Worm (Caenorhabditis elegans) whole organism, young adult: ENCODE measurements around the gene stg-1.

ENCODE experiments used
- B0019.2 ChIP-seq: fragments of 200-800 bp; sonication (Bioruptor generic); conservative IDR thresholded peaks from 2 replicates; pipeline ENCODE4 v1.3.6; 2022; ENCODE audit warnings: missing genetic modification reagents, missing genetic modification characterization, missing compliant biosample characterization
- B0035.1 ChIP-seq: sonication (generic microtip); optimal IDR thresholded peaks from 2 replicates; lab custom pipeline; 2016; ENCODE audit warnings: missing genetic modification characterization, mild to moderate bottlenecking, missing compliant biosample characterization, missing genotype, missing genetic modification reagents
- B0336.3 ChIP-seq: fragments of 200-800 bp; sonication (Bioruptor generic); IDR thresholded peaks from 2 replicates; pipeline ENCODE4 v1.3.6; 2022; ENCODE audit warnings: missing genetic modification characterization, missing compliant biosample characterization
- F10E7.11 ChIP-seq: sonication (generic microtip); optimal IDR thresholded peaks from 2 replicates; lab custom pipeline; 2017; ENCODE audit warnings: mild to moderate bottlenecking, missing genetic modification characterization, moderate library complexity, missing compliant biosample characterization
- F23B12.7 ChIP-seq: sonication (generic microtip); optimal IDR thresholded peaks from 2 replicates; lab custom pipeline; 2017; ENCODE audit warnings: missing genetic modification characterization, mild to moderate bottlenecking, missing compliant biosample characterization, antibody characterized with exemption, moderate library complexity; ENCODE audit not compliant: insufficient read depth
- F49E8.2 ChIP-seq: sonication (generic microtip); optimal IDR thresholded peaks from 3 replicates; lab custom pipeline; 2017; ENCODE audit warnings: missing genetic modification characterization, mild to moderate bottlenecking, missing compliant biosample characterization, antibody characterized with exemption, moderate library complexity; ENCODE audit not compliant: insufficient read depth
- F55B11.4 ChIP-seq: sonication (generic microtip); optimal IDR thresholded peaks from 2 replicates; lab custom pipeline; 2016; ENCODE audit warnings: missing compliant biosample characterization, missing genetic modification characterization, borderline replicate concordance; ENCODE audit not compliant: insufficient read depth
- F57A8.1 ChIP-seq: fragments of 200-800 bp; sonication (Bioruptor generic); optimal IDR thresholded peaks from 2 replicates; lab custom pipeline; 2018; ENCODE audit warnings: mild to moderate bottlenecking, missing genetic modification characterization, moderate library complexity, missing compliant biosample characterization
- F57C9.4 ChIP-seq: sonication (generic microtip); optimal IDR thresholded peaks from 2 replicates; lab custom pipeline; 2017; ENCODE audit warnings: mild to moderate bottlenecking, missing genetic modification characterization, missing compliant biosample characterization
- K12H6.12 ChIP-seq: fragments of 200-800 bp; sonication (Bioruptor generic); optimal IDR thresholded peaks from 2 replicates; lab custom pipeline; 2018; ENCODE audit warnings: mild to moderate bottlenecking, missing genetic modification characterization, missing compliant biosample characterization
- Y53F4B.3 ChIP-seq: fragments of 200-800 bp; sonication (Bioruptor generic); IDR thresholded peaks from 2 replicates; pipeline ENCODE4 v1.3.6; 2022; ENCODE audit warnings: missing genetic modification reagents, missing genetic modification characterization, missing compliant biosample characterization
- Y79H2A.3 ChIP-seq: fragments of 200-800 bp; sonication (Bioruptor generic); conservative IDR thresholded peaks from 2 replicates; pipeline ENCODE4 v1.3.6; 2022; ENCODE audit warnings: missing genetic modification reagents, missing genetic modification characterization, missing compliant biosample characterization
- atf-7 ChIP-seq: sonication (generic microtip); optimal IDR thresholded peaks from 2 replicates; lab custom pipeline; 2017; ENCODE audit warnings: mild to moderate bottlenecking, missing genetic modification characterization, missing compliant biosample characterization
- athp-1 ChIP-seq: sonication (generic microtip); optimal IDR thresholded peaks from 2 replicates; lab custom pipeline; 2017; ENCODE audit warnings: mild to moderate bottlenecking, missing genetic modification characterization, missing compliant biosample characterization
- attf-5 ChIP-seq: fragments of 200-800 bp; sonication (Bioruptor generic); optimal IDR thresholded peaks from 2 replicates; lab custom pipeline; 2018; ENCODE audit warnings: mild to moderate bottlenecking, missing genetic modification characterization, missing compliant biosample characterization
- attf-6 ChIP-seq: fragments of 200-800 bp; sonication (Bioruptor generic); IDR thresholded peaks from 2 replicates; pipeline ENCODE4 v1.3.6; 2022; ENCODE audit warnings: missing genetic modification reagents, missing genetic modification characterization, missing compliant biosample characterization
- bed-1 ChIP-seq: fragments of 200-800 bp; sonication (Bioruptor generic); IDR thresholded peaks from 2 replicates; pipeline ENCODE4 v1.3.6; 2022; ENCODE audit warnings: missing genetic modification reagents, missing genetic modification characterization, missing compliant biosample characterization
- cebp-1 ChIP-seq, 2 experiments: fragments of 200-800 bp in 1 of 2; sonication (Bioruptor generic) in 1 of 2; sonication (generic microtip) in 1 of 2; IDR thresholded peaks in 1 of 2; optimal IDR thresholded peaks in 1 of 2; 2 replicates each; pipeline versions ENCODE4 v1.3.6 to Lab custom; 2017 to 2022; ENCODE audit warnings: missing compliant biosample characterization in 2 of 2, missing genetic modification characterization in 2 of 2, mild to moderate bottlenecking in 1 of 2, missing genetic modification reagents in 1 of 2, moderate library complexity in 1 of 2
- cebp-2 ChIP-seq: fragments of 200-800 bp; sonication (Bioruptor generic); IDR thresholded peaks from 2 replicates; pipeline ENCODE4 v1.3.6; 2022; ENCODE audit warnings: missing genetic modification characterization, missing compliant biosample characterization
- ceh-100 ChIP-seq: fragments of 200-800 bp; sonication (Bioruptor generic); IDR thresholded peaks from 2 replicates; pipeline ENCODE4 v1.3.6; 2022; ENCODE audit warnings: missing genetic modification reagents, missing genetic modification characterization, missing compliant biosample characterization
- dpff-1 ChIP-seq: sonication (generic microtip); optimal IDR thresholded peaks from 2 replicates; lab custom pipeline; 2017; ENCODE audit warnings: mild to moderate bottlenecking, missing genetic modification characterization, missing compliant biosample characterization
- egl-18 ChIP-seq: fragments of 200-800 bp; sonication (Bioruptor generic); IDR thresholded peaks from 2 replicates; pipeline ENCODE4 v1.3.6; 2022; ENCODE audit warnings: missing genetic modification reagents, missing genetic modification characterization, missing compliant biosample characterization
- egl-44 ChIP-seq: fragments of 200-800 bp; sonication (Bioruptor generic); IDR thresholded peaks from 2 replicates; pipeline ENCODE4 v1.3.6; 2022; ENCODE audit warnings: missing genetic modification reagents, missing genetic modification characterization, missing compliant biosample characterization
- ekl-4 ChIP-seq: fragments of 200-800 bp; sonication (Bioruptor generic); IDR thresholded peaks from 2 replicates; pipeline ENCODE4 v1.3.6; 2022; ENCODE audit warnings: missing genetic modification reagents, missing genetic modification characterization, missing compliant biosample characterization
- fkh-3 ChIP-seq: sonication (generic microtip); optimal IDR thresholded peaks from 2 replicates; lab custom pipeline; 2016; ENCODE audit warnings: mild to moderate bottlenecking, missing genetic modification characterization, missing compliant biosample characterization
- gei-17 ChIP-seq: fragments of 200-800 bp; sonication (Bioruptor generic); optimal IDR thresholded peaks from 2 replicates; lab custom pipeline; 2018; ENCODE audit warnings: mild to moderate bottlenecking, missing genetic modification characterization, missing compliant biosample characterization
- him-1 ChIP-seq: sonication (generic microtip); optimal IDR thresholded peaks from 2 replicates; lab custom pipeline; 2016; ENCODE audit warnings: missing genotype, missing genetic modification reagents, missing genetic modification characterization, missing compliant biosample characterization
- hrde-1 ChIP-seq: sonication (generic microtip); optimal IDR thresholded peaks from 2 replicates; lab custom pipeline; 2016; ENCODE audit warnings: missing genetic modification characterization, mild to moderate bottlenecking, missing compliant biosample characterization, moderate library complexity, missing genotype, missing genetic modification reagents, borderline replicate concordance
- lin-54 ChIP-seq: fragments of 200-800 bp; sonication (Bioruptor generic); optimal IDR thresholded peaks from 2 replicates; lab custom pipeline; 2018; ENCODE audit warnings: mild to moderate bottlenecking, missing genetic modification characterization, missing compliant biosample characterization
- lsy-27 ChIP-seq: sonication (generic microtip); optimal IDR thresholded peaks from 2 replicates; lab custom pipeline; 2017; ENCODE audit warnings: missing genetic modification characterization, mild to moderate bottlenecking, missing compliant biosample characterization, antibody characterized with exemption, missing genotype, borderline replicate concordance; ENCODE audit not compliant: insufficient read depth
- madf-6 ChIP-seq: fragments of 200-800 bp; sonication (Bioruptor generic); IDR thresholded peaks from 2 replicates; pipeline ENCODE4 v1.3.6; 2022; ENCODE audit warnings: missing genetic modification reagents, missing genetic modification characterization, missing compliant biosample characterization
- mel-28 ChIP-seq: sonication (generic microtip); optimal IDR thresholded peaks from 2 replicates; lab custom pipeline; 2016; ENCODE audit warnings: borderline replicate concordance, mild to moderate bottlenecking, missing genetic modification characterization, missing compliant biosample characterization
- nfya-1 ChIP-seq: sonication (generic microtip); optimal IDR thresholded peaks from 2 replicates; lab custom pipeline; 2017; ENCODE audit warnings: antibody characterized with exemption, missing compliant biosample characterization, missing genetic modification characterization, borderline replicate concordance; ENCODE audit not compliant: insufficient read depth
- nfyb-1 ChIP-seq: fragments of 200-800 bp; sonication (Bioruptor generic); IDR thresholded peaks from 2 replicates; pipeline ENCODE4 v1.3.6; 2022; ENCODE audit warnings: missing genetic modification reagents, missing genetic modification characterization, missing compliant biosample characterization
- nhr-120 ChIP-seq: fragments of 200-800 bp; sonication (Bioruptor generic); IDR thresholded peaks from 2 replicates; pipeline ENCODE4 v1.3.6; 2022; ENCODE audit warnings: missing genetic modification characterization, missing compliant biosample characterization
- nhr-90 ChIP-seq: sonication (generic microtip); optimal IDR thresholded peaks from 2 replicates; lab custom pipeline; 2016; ENCODE audit warnings: missing genotype, mild to moderate bottlenecking, missing genetic modification characterization, missing compliant biosample characterization
- rcor-1 ChIP-seq: fragments of 200-800 bp; sonication (Bioruptor generic); IDR thresholded peaks from 2 replicates; pipeline ENCODE4 v1.3.6; 2022; ENCODE audit warnings: missing genetic modification reagents, missing genetic modification characterization, missing compliant biosample characterization
- sdz-38 ChIP-seq: sonication (generic microtip); optimal IDR thresholded peaks from 2 replicates; lab custom pipeline; 2016; ENCODE audit warnings: missing genotype, missing genetic modification characterization, missing compliant biosample characterization
- sea-2 ChIP-seq: fragments of 200-800 bp; sonication (Bioruptor generic); IDR thresholded peaks from 2 replicates; pipeline ENCODE4 v1.3.6; 2022; ENCODE audit warnings: missing genetic modification characterization, missing compliant biosample characterization
- tbp1 ChIP-seq: fragments of 200-800 bp; sonication (Bioruptor generic); optimal IDR thresholded peaks from 2 replicates; lab custom pipeline; 2018; ENCODE audit warnings: mild to moderate bottlenecking, missing genetic modification characterization, missing compliant biosample characterization
- tbx-9 ChIP-seq: sonication (generic microtip); optimal IDR thresholded peaks from 2 replicates; lab custom pipeline; 2016; ENCODE audit warnings: borderline replicate concordance, missing genetic modification characterization, inconsistent platforms, missing compliant biosample characterization
- zfh-2 ChIP-seq: fragments of 200-800 bp; sonication (Bioruptor generic); conservative IDR thresholded peaks from 2 replicates; pipeline ENCODE4 v1.3.6; 2022; ENCODE audit warnings: missing genetic modification reagents, missing genetic modification characterization, missing compliant biosample characterization
- zim-3 ChIP-seq: sonication (generic microtip); optimal IDR thresholded peaks from 2 replicates; lab custom pipeline; 2017; ENCODE audit warnings: mild to moderate bottlenecking, missing genetic modification characterization, moderate library complexity, missing compliant biosample characterization
- ztf-25 ChIP-seq: fragments of 200-800 bp; sonication (Bioruptor generic); IDR thresholded peaks from 2 replicates; pipeline ENCODE4 v1.3.6; 2022; ENCODE audit warnings: missing genetic modification reagents, missing genetic modification characterization, missing compliant biosample characterization
- ztf-26 ChIP-seq: sonication (generic microtip); optimal IDR thresholded peaks from 2 replicates; lab custom pipeline; 2017; ENCODE audit warnings: missing genetic modification characterization, missing compliant biosample characterization
- ztf-28 ChIP-seq: fragments of 200-800 bp; sonication (Bioruptor generic); IDR thresholded peaks from 2 replicates; pipeline ENCODE4 v1.3.6; 2022; ENCODE audit warnings: missing genetic modification reagents, missing genetic modification characterization, missing compliant biosample characterization

stg-1 gene

DNA sequence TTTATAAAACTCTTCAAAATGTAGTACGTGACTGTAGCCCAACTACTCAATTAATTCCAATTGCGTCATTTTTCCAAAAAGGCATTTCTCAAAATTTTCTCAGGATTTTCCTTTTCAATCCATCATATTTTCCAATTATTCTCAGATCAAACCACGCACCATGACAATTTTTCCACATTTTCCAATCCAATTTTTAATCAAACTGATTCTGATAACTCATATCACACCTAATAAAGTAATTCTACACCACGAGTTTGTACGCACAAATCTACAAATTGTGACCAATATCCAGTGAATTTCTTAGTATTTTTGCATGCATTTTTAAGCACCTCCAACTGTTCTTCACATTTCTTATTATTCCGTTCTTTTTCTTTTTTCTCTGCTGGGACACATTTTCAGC lies 9.0 kb downstream of the stg-1 start:
- no peak for TF ChIP-seq lin-54 (GFP tag; lab: Kevin White, UChicago)
- TF ChIP-seq F57C9.4 = no peak
- no peak for TF ChIP-seq egl-18 (GFP tag; lab: Robert Waterston, UW)
- no peak for TF ChIP-seq zfh-2 (GFP tag; lab: Robert Waterston, UW)
- no peak for TF ChIP-seq egl-44 (GFP tag; lab: Robert Waterston, UW)
- no peak for TF ChIP-seq F49E8.2 (tag; lab: Kevin White, UChicago)
- TF ChIP-seq nhr-90 = no peak
- no peak for TF ChIP-seq tbx-9 (tag; lab: Kevin White, UChicago)
- TF ChIP-seq nhr-120 = no peak
- no peak for TF ChIP-seq attf-6 (GFP tag; lab: Robert Waterston, UW)
- TF ChIP-seq B0336.3 (GFP tag; lab: Robert Waterston, UW) = no peak
- no peak for TF ChIP-seq cebp-2
- no peak for TF ChIP-seq attf-5
- no peak for TF ChIP-seq athp-1 (tag; lab: Kevin White, UChicago)
- no peak for TF ChIP-seq cebp-1 (GFP tag; IDR thresholded peaks at IDR 0.05; lab: Robert Waterston, UW)
- TF ChIP-seq cebp-1 (tag; optimal IDR thresholded peaks at IDR 0.05; lab: Kevin White, UChicago) = no peak
- TF ChIP-seq mel-28 (tag; lab: Kevin White, UChicago) = no peak
- no peak for TF ChIP-seq ekl-4
- TF ChIP-seq tbp1 (GFP tag; lab: Kevin White, UChicago) = no peak
- no peak for TF ChIP-seq F57A8.1 (GFP tag; lab: Kevin White, UChicago)
- no peak for TF ChIP-seq madf-6 (GFP tag; lab: Robert Waterston, UW)

DNA sequence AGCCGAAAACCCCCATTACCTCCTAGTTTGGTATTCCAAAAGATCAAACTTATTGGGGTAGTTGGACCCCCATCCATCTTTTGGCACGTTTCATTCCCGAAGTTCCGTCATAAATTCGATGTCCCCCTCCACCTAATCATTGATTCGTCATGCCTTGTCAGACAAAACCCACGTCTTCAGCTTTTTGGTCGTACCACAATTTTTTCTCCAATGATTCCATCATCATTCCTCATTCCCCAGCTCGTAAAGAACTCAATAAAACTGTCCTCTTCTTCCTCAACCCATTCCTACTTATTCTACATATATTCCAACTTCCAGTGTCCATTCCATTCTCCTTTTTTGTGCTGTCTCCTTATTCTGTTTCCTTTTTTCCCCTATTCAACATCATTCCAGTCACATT lies 11.9 kb downstream of the stg-1 start, which contains the start of gene flp-4:
Gene flp-4 (plus strand): TSS at position 301 of the 400 bp plus-strand sequence.
- TF ChIP-seq F55B11.4 (tag; lab: Kevin White, UChicago) (no peak), fkh-3 (tag; lab: Kevin White, UChicago) (no peak), zim-3 (tag; lab: Kevin White, UChicago) (no peak), ztf-28 (GFP tag; lab: Robert Waterston, UW) (no peak), Y79H2A.3 (GFP tag; lab: Robert Waterston, UW) (no peak), ceh-100 (GFP tag; lab: Robert Waterston, UW) (no peak), B0019.2 (GFP tag; lab: Robert Waterston, UW) (no peak), nfya-1 (tag; lab: Kevin White, UChicago) (no peak), tbx-9 (tag; lab: Kevin White, UChicago) (no peak), sdz-38 (no peak), cebp-1 (GFP tag; IDR thresholded peaks at IDR 0.05; lab: Robert Waterston, UW) (no peak), cebp-1 (tag; optimal IDR thresholded peaks at IDR 0.05; lab: Kevin White, UChicago) (no peak), ztf-25 (GFP tag; lab: Robert Waterston, UW) (no peak), gei-17 (GFP tag; lab: Kevin White, UChicago) (no peak), sea-2 (GFP tag; lab: Robert Waterston, UW) (no peak), dpff-1 (tag; lab: Kevin White, UChicago) (no peak), lsy-27 (no peak)

- no peak for TF ChIP-seq nhr-90
- no peak for TF ChIP-seq nfyb-1
- no peak for TF ChIP-seq fkh-3 (tag; lab: Kevin White, UChicago)
- no peak for TF ChIP-seq atf-7 (tag; lab: Kevin White, UChicago)
- TF ChIP-seq F23B12.7 (tag; lab: Kevin White, UChicago) = no peak
- TF ChIP-seq F57C9.4 = no peak
- TF ChIP-seq Y53F4B.3 = no peak
- TF ChIP-seq rcor-1 (GFP tag; lab: Robert Waterston, UW) = no peak
- TF ChIP-seq hrde-1 (tag; lab: Kevin White, UChicago) = no peak
- no peak for TF ChIP-seq bed-1 (GFP tag; lab: Robert Waterston, UW)
- TF ChIP-seq him-1 = no peak
- TF ChIP-seq ztf-26 (tag; lab: Kevin White, UChicago) = no peak
- no peak for TF ChIP-seq F10E7.11 (tag; lab: Kevin White, UChicago)
- TF ChIP-seq B0035.1 (tag; lab: Kevin White, UChicago) = no peak
- no peak for TF ChIP-seq K12H6.12 (tag; lab: Kevin White, UChicago)
Observed at ce11 chrII:10045670-10046069, 14.8 kb downstream of the stg-1 start.
